Worm (Caenorhabditis elegans) whole organism, early embryonic: ENCODE results near the gene cpsf-1.

Source experiments
- flt-1 ChIP-seq: fragments of 200-800 bp; sonication (Bioruptor generic); IDR thresholded peaks from 2 replicates; pipeline ENCODE4 v1.3.6; 2022; ENCODE audit warnings: missing genetic modification characterization, missing compliant biosample characterization
- pes-1 ChIP-seq: fragments of 200-800 bp; sonication (Bioruptor generic); IDR thresholded peaks from 2 replicates; pipeline ENCODE4 v1.3.6; 2022; ENCODE audit warnings: missing genetic modification reagents, missing genetic modification characterization, missing compliant biosample characterization
- sea-1 ChIP-seq: fragments of 200-800 bp; sonication (Bioruptor generic); conservative IDR thresholded peaks from 2 replicates; pipeline ENCODE4 v1.3.6; 2022; ENCODE audit warnings: missing genetic modification characterization, missing compliant biosample characterization

DNA sequence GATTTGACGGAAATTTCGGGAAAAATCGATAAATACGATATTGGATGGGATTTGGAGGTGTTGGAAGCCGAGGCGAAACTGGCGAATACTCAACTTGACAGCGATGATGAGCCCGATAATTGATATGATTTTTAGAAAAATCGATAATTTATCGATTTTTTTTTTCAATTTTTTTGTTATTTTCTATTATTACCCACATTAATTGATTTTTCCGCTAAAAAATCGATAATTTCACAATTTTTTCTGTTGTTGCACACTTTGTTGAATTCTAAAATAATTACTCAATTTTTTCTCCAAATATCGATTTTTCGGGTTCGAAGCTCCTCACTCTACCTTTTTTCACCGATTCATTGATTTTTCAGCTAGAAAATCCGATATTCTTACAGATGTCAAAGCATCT, 63.4 kb downstream of the cpsf-1 start, which contains the start of gene Y48A5A.3:
- no peak for TF ChIP-seq sea-1 (GFP tag; lab: Robert Waterston, UW)
- TF ChIP-seq pes-1 (GFP tag; lab: Robert Waterston, UW) = no peak
- TF ChIP-seq flt-1 (GFP tag; lab: Robert Waterston, UW) = no peak
